Fruit fly (Drosophila melanogaster): ENCODE data around the gene nAChRbeta1.

nAChRbeta1 gene

dm6 chr3L:4407743-4408142 lies 21.4 kb upstream of the nAChRbeta1 start (continued):
- TF ChIP-seq fd85E (GFP tag; optimal IDR thresholded peaks at IDR 0.05) (no peak), ss (GFP tag; optimal IDR thresholded peaks at IDR 0.05) (no peak), CG6163 (GFP tag; IDR thresholded peaks at IDR 0.05) (peak; percentile 77), achi (GFP tag; optimal IDR thresholded peaks at IDR 0.05) (peak; percentile 60), CG11294 (GFP tag; IDR thresholded peaks at IDR 0.05) (peak; percentile 39; the same call in 1 of the 2 replicates), Lpt (GFP tag; optimal IDR thresholded peaks at IDR 0.05) (peak; percentile 36), CG6792 (GFP tag; optimal IDR thresholded peaks at IDR 0.05) (peak; percentile 17), svp (GFP tag) (peak; percentile 78), CG11762 (GFP tag; optimal IDR thresholded peaks at IDR 0.05; ENCODE audit: insufficient read depth) (peak; percentile 3), Ets21C (GFP tag; optimal IDR thresholded peaks at IDR 0.05) (peak; percentile 7), fd59A (GFP tag; optimal IDR thresholded peaks at IDR 0.05) (peak; percentile 22), vri (GFP tag; optimal IDR thresholded peaks at IDR 0.05) (no peak), topi (GFP tag; optimal IDR thresholded peaks at IDR 0.05) (peak; percentile 40), CG8319 (GFP tag; optimal IDR thresholded peaks at IDR 0.05) (no peak), CG4318 (GFP tag; optimal IDR thresholded peaks at IDR 0.05) (peak; percentile 39), net (GFP tag; optimal IDR thresholded peaks at IDR 0.05) (peak; percentile 62), Hr38 (GFP tag; optimal IDR thresholded peaks at IDR 0.05) (no peak), Eip93F (GFP tag; optimal IDR thresholded peaks at IDR 0.05) (no peak), Sox15 (GFP tag; optimal IDR thresholded peaks at IDR 0.05) (no peak), CG34406 (GFP tag; optimal IDR thresholded peaks at IDR 0.05) (peak; percentile 13), pdm3 (GFP tag; optimal IDR thresholded peaks at IDR 0.05) (peak; percentile 65), lz (GFP tag; optimal IDR thresholded peaks at IDR 0.05) (peak; percentile 44), spab (GFP tag; optimal IDR thresholded peaks at IDR 0.05) (no peak), CG8632 (GFP tag; optimal IDR thresholded peaks at IDR 0.05) (peak; percentile 35), CG1621 (tag; optimal IDR thresholded peaks at IDR 0.05) (no peak), CG16779 (tag; optimal IDR thresholded peaks at IDR 0.05) (no peak)

dm6 chr3L:4408313-4409133 lies 20.6 kb upstream of the nAChRbeta1 start:
- no peak for TF ChIP-seq Met (GFP tag; optimal IDR thresholded peaks at IDR 0.05)
- no peak for TF ChIP-seq pdm3 (GFP tag; optimal IDR thresholded peaks at IDR 0.05)
- no peak for TF ChIP-seq Gug (GFP tag; IDR thresholded peaks at IDR 0.05)
- no peak for TF ChIP-seq fd85E (GFP tag; optimal IDR thresholded peaks at IDR 0.05)
- no peak for TF ChIP-seq CG8119 (GFP tag; IDR thresholded peaks at IDR 0.05)
- TF ChIP-seq acj6 (GFP tag; optimal IDR thresholded peaks at IDR 0.05), result no peak
- no peak for TF ChIP-seq CG7368 (GFP tag; optimal IDR thresholded peaks at IDR 0.05)
- TF ChIP-seq Sox102F (GFP tag; optimal IDR thresholded peaks at IDR 0.05), result no peak
- no peak for TF ChIP-seq CG8632 (GFP tag; optimal IDR thresholded peaks at IDR 0.05)
- no peak for TF ChIP-seq OdsH (GFP tag; optimal IDR thresholded peaks at IDR 0.05)
- peak; percentile 22 for TF ChIP-seq Blimp-1 (GFP tag; optimal IDR thresholded peaks at IDR 0.05)
- TF ChIP-seq Smox (GFP tag; optimal IDR thresholded peaks at IDR 0.05), result peak; percentile 4
- no peak for TF ChIP-seq topi (GFP tag; optimal IDR thresholded peaks at IDR 0.05)
- peak; percentile 24 for TF ChIP-seq CG10669 (GFP tag; optimal IDR thresholded peaks at IDR 0.05)
- TF ChIP-seq Eip75B (GFP tag; optimal IDR thresholded peaks at IDR 0.05), result no peak
- TF ChIP-seq CG6854 (GFP tag; optimal IDR thresholded peaks at IDR 0.05), result no peak
- TF ChIP-seq CG8319 (GFP tag; optimal IDR thresholded peaks at IDR 0.05), result no peak
- TF ChIP-seq svp (GFP tag), result peak; percentile 78
- TF ChIP-seq lz (GFP tag; optimal IDR thresholded peaks at IDR 0.05), result no peak
- TF ChIP-seq Sox15 (GFP tag; optimal IDR thresholded peaks at IDR 0.05), result no peak
- TF ChIP-seq Hr39 (GFP tag; optimal IDR thresholded peaks at IDR 0.05), result peak; percentile 3
- TF ChIP-seq CG6792 (GFP tag; optimal IDR thresholded peaks at IDR 0.05), result peak; percentile 10
- no peak for TF ChIP-seq dsx (GFP tag; optimal IDR thresholded peaks at IDR 0.05; ENCODE audit: poor library complexity, severe bottlenecking)
- TF ChIP-seq CG4318 (GFP tag; optimal IDR thresholded peaks at IDR 0.05), result no peak
- no peak for TF ChIP-seq salr (GFP tag; optimal IDR thresholded peaks at IDR 0.05)
- no peak for TF ChIP-seq cyc (GFP tag; optimal IDR thresholded peaks at IDR 0.05)
- no peak for TF ChIP-seq CG1621 (tag; optimal IDR thresholded peaks at IDR 0.05)
- TF ChIP-seq CG32006 (GFP tag; optimal IDR thresholded peaks at IDR 0.05), result peak; percentile 8
- no peak for TF ChIP-seq CG34406 (GFP tag; optimal IDR thresholded peaks at IDR 0.05)
- no peak for TF ChIP-seq fkh (GFP tag; optimal IDR thresholded peaks at IDR 0.05)
- TF ChIP-seq CG6808 (GFP tag; optimal IDR thresholded peaks at IDR 0.05), result no peak
- peak; percentile 16; the same call in 2 of the 3 replicates for TF ChIP-seq CG6163 (GFP tag; IDR thresholded peaks at IDR 0.05)
- TF ChIP-seq dac (GFP tag; optimal IDR thresholded peaks at IDR 0.05), result no peak
- TF ChIP-seq Eip93F (GFP tag; optimal IDR thresholded peaks at IDR 0.05), result no peak
- no peak for TF ChIP-seq Ets21C (GFP tag; optimal IDR thresholded peaks at IDR 0.05)
- TF ChIP-seq Sox14 (GFP tag; optimal IDR thresholded peaks at IDR 0.05), result peak; percentile 10

All from whole organism, prepupa.